Fruit fly (Drosophila melanogaster) whole organism, embryonic: Measurements from ENCODE around the gene CG11726.

Experiments
- ATbp ChIP-seq: fragments of 200-800 bp; sonication (Bioruptor generic); optimal IDR thresholded peaks from 2 replicates; lab custom pipeline; 2017; ENCODE audit warnings: missing biosample characterization, mild to moderate bottlenecking, missing genetic modification characterization, missing genetic modification reagents
- Awh ChIP-seq: fragments of 200-800 bp; sonication (Bioruptor generic); IDR thresholded peaks from 2 replicates; pipeline ENCODE4, ENCODE4 v1.3.6; 2022; ENCODE audit warnings: missing biosample characterization, missing genetic modification characterization
- Bdp1 ChIP-seq: fragments of 200-800 bp; sonication (Bioruptor generic); optimal IDR thresholded peaks from 3 replicates; lab custom pipeline; 2016; ENCODE audit warnings: missing biosample characterization, missing genetic modification characterization
- BtbVII ChIP-seq: fragments of 200-800 bp; sonication (Bioruptor generic); optimal IDR thresholded peaks from 3 replicates; lab custom pipeline; 2017; ENCODE audit warnings: missing biosample characterization, mild to moderate bottlenecking, missing genetic modification characterization
- CG10147 ChIP-seq: fragments of 200-800 bp; sonication (Bioruptor generic); optimal IDR thresholded peaks from 2 replicates; lab custom pipeline; 2019; ENCODE audit warnings: missing biosample characterization, mild to moderate bottlenecking, missing genetic modification characterization, moderate library complexity
- CG10462 ChIP-seq: fragments of 200-800 bp; sonication (Bioruptor generic); optimal IDR thresholded peaks from 2 replicates; lab custom pipeline; 2016; ENCODE audit warnings: missing biosample characterization, missing genetic modification characterization
- CG10654 ChIP-seq: fragments of 200-800 bp; sonication (Bioruptor generic); optimal IDR thresholded peaks from 2 replicates; lab custom pipeline; 2016; ENCODE audit warnings: missing biosample characterization, missing genetic modification characterization
- CG10959 ChIP-seq: fragments of 200-800 bp; sonication (Bioruptor generic); IDR thresholded peaks from 2 replicates; pipeline ENCODE4 v1.3.6; 2022; ENCODE audit warnings: missing biosample characterization, missing genetic modification characterization
- CG11723 ChIP-seq: fragments of 200-800 bp; sonication (Bioruptor generic); optimal IDR thresholded peaks from 2 replicates; lab custom pipeline; 2017; ENCODE audit warnings: missing biosample characterization, mild to moderate bottlenecking, missing genetic modification characterization
- CG12299 ChIP-seq: fragments of 200-800 bp; sonication (Bioruptor generic); optimal IDR thresholded peaks from 2 replicates; lab custom pipeline; 2018; ENCODE audit warnings: missing biosample characterization, mild to moderate bottlenecking, missing genetic modification characterization
- CG13123 ChIP-seq: fragments of 200-800 bp; sonication (Bioruptor generic); optimal IDR thresholded peaks from 2 replicates; lab custom pipeline; 2016; ENCODE audit warnings: missing biosample characterization, missing genetic modification characterization
- CG15073 ChIP-seq: fragments of 200-800 bp; sonication (Bioruptor generic); optimal IDR thresholded peaks from 2 replicates; lab custom pipeline; 2016; ENCODE audit warnings: missing biosample characterization, missing genetic modification characterization
- CG17568 ChIP-seq: fragments of 200-800 bp; sonication (Bioruptor generic); optimal IDR thresholded peaks from 2 replicates; lab custom pipeline; 2018; ENCODE audit warnings: missing biosample characterization, mild to moderate bottlenecking, missing genetic modification characterization, moderate library complexity
- CG1832 ChIP-seq: fragments of 200-800 bp; sonication (Bioruptor generic); optimal IDR thresholded peaks from 2 replicates; lab custom pipeline; 2017; ENCODE audit warnings: missing biosample characterization, mild to moderate bottlenecking, missing genetic modification characterization, inconsistent platforms
- CG34422 ChIP-seq: fragments of 200-800 bp; sonication (Bioruptor generic); IDR thresholded peaks from 3 replicates; pipeline ENCODE4 v1.3.6; 2022; ENCODE audit warnings: missing biosample characterization, missing genetic modification characterization
- CG4820 ChIP-seq: fragments of 200-800 bp; sonication (Bioruptor generic); optimal IDR thresholded peaks from 3 replicates; lab custom pipeline; 2016; ENCODE audit warnings: missing biosample characterization, missing genetic modification characterization
- CG7839 ChIP-seq: fragments of 200-800 bp; sonication (Bioruptor generic); optimal IDR thresholded peaks from 3 replicates; lab custom pipeline; 2018; ENCODE audit warnings: missing biosample characterization, mild to moderate bottlenecking, missing genetic modification characterization, moderate library complexity
- CG8924 ChIP-seq: fragments of 200-800 bp; optimal IDR thresholded peaks from 3 replicates; lab custom pipeline; 2019; ENCODE audit warnings: missing biosample characterization, mild to moderate bottlenecking, missing genetic modification characterization, moderate library complexity
- Camta ChIP-seq: fragments of 200-800 bp; sonication (Bioruptor generic); optimal IDR thresholded peaks from 2 replicates; lab custom pipeline; 2016; ENCODE audit warnings: missing biosample characterization, missing genetic modification characterization
- D19A ChIP-seq: fragments of 200-800 bp; optimal IDR thresholded peaks from 3 replicates; lab custom pipeline; 2019; ENCODE audit warnings: missing biosample characterization, mild to moderate bottlenecking, missing genetic modification characterization, moderate library complexity
- ERR ChIP-seq: fragments of 200-800 bp; sonication (Bioruptor generic); optimal IDR thresholded peaks from 2 replicates; lab custom pipeline; 2016; ENCODE audit warnings: missing biosample characterization, missing genetic modification characterization
- Gsc ChIP-seq: fragments of 200-800 bp; sonication (Bioruptor generic); IDR thresholded peaks from 2 replicates; pipeline ENCODE4 v1.3.6; 2022; ENCODE audit warnings: missing biosample characterization, missing genetic modification characterization
- Hsf ChIP-seq: fragments of 200-800 bp; sonication (Bioruptor generic); optimal IDR thresholded peaks from 3 replicates; lab custom pipeline; 2016; ENCODE audit warnings: missing biosample characterization, missing genetic modification characterization
- MTF-1 ChIP-seq: fragments of 200-800 bp; sonication (Bioruptor generic); optimal IDR thresholded peaks from 2 replicates; lab custom pipeline; 2018; ENCODE audit warnings: missing biosample characterization, mild to moderate bottlenecking, missing genetic modification characterization, borderline replicate concordance
- Mrtf ChIP-seq: fragments of 200-800 bp; sonication (Bioruptor generic); IDR thresholded peaks from 3 replicates; pipeline ENCODE4 v1.3.6; 2022; ENCODE audit warnings: missing biosample characterization, missing genetic modification characterization
- Pdp1 ChIP-seq, 2 experiments: fragments of 200-800 bp; sonication (Bioruptor generic); optimal IDR thresholded peaks; 3 replicates each; lab custom pipeline; 2016; ENCODE audit warnings: missing biosample characterization in 2 of 2, missing genetic modification characterization in 2 of 2, mild to moderate bottlenecking in 1 of 2, moderate library complexity in 1 of 2
- Stat92E ChIP-seq, 3 experiments: fragments of >200 bp in 2 of 3; fragments of 200-800 bp in 1 of 3; sonication (Bioruptor generic) in 1 of 3; optimal IDR thresholded peaks; 2 replicates each; lab custom pipeline; 2017 to 2019; ENCODE audit warnings: missing biosample characterization in 3 of 3, missing genetic modification characterization in 3 of 3, mild to moderate bottlenecking in 1 of 3, moderate library complexity in 1 of 3
- Trl ChIP-seq, 3 experiments: fragments of >200 bp in 2 of 3; fragments of 200-800 bp in 1 of 3; sonication (Bioruptor generic) in 1 of 3; optimal IDR thresholded peaks; 2 replicates in 1 of 3; 3 replicates in 2 of 3; lab custom pipeline; 2016 to 2017; ENCODE audit warnings: missing biosample characterization in 1 of 3, missing genetic modification characterization in 1 of 3
- Xbp1 ChIP-seq: fragments of 200-800 bp; sonication (Bioruptor generic); optimal IDR thresholded peaks from 3 replicates; lab custom pipeline; 2016; ENCODE audit warnings: missing biosample characterization, mild to moderate bottlenecking, missing genetic modification characterization
- ab ChIP-seq: fragments of 200-800 bp; sonication (Bioruptor generic); optimal IDR thresholded peaks from 2 replicates; lab custom pipeline; 2016; ENCODE audit warnings: missing biosample characterization, missing genetic modification characterization
- abd-A ChIP-seq: fragments of 200-800 bp; sonication (Bioruptor generic); optimal IDR thresholded peaks from 3 replicates; lab custom pipeline; 2019; ENCODE audit warnings: missing biosample characterization, mild to moderate bottlenecking, missing genetic modification characterization, moderate library complexity
- bowl ChIP-seq: fragments of 200-800 bp; sonication (Bioruptor generic); IDR thresholded peaks from 2 replicates; pipeline ENCODE4 v1.3.6; 2022; ENCODE audit warnings: missing biosample characterization, missing genetic modification characterization
- dimm ChIP-seq: fragments of 200-800 bp; sonication (Bioruptor generic); IDR thresholded peaks from 2 replicates; pipeline ENCODE4 v1.3.6; 2022; ENCODE audit warnings: missing biosample characterization, missing genetic modification characterization
- fu2 ChIP-seq: fragments of 200-800 bp; sonication (Bioruptor generic); optimal IDR thresholded peaks from 2 replicates; lab custom pipeline; 2016; ENCODE audit warnings: missing biosample characterization, missing genetic modification characterization
- insv ChIP-seq, 2 experiments: fragments of 200-800 bp; sonication (Bioruptor generic); optimal IDR thresholded peaks; 3 replicates each; lab custom pipeline; 2016 to 2018; ENCODE audit warnings: missing biosample characterization in 2 of 2, missing genetic modification characterization in 2 of 2
- kah ChIP-seq: fragments of 200-800 bp; sonication (Bioruptor generic); optimal IDR thresholded peaks from 2 replicates; lab custom pipeline; 2018; ENCODE audit warnings: missing biosample characterization, mild to moderate bottlenecking, missing genetic modification characterization
- lab ChIP-seq: fragments of 200-800 bp; sonication (Bioruptor generic); optimal IDR thresholded peaks from 3 replicates; lab custom pipeline; 2017; ENCODE audit warnings: missing biosample characterization, missing genetic modification characterization, mild to moderate bottlenecking, moderate library complexity, missing genetic modification reagents
- lilli ChIP-seq: fragments of 200-800 bp; sonication (Bioruptor generic); optimal IDR thresholded peaks from 3 replicates; lab custom pipeline; 2016; ENCODE audit warnings: missing biosample characterization, missing genetic modification characterization
- nerfin-1 ChIP-seq: fragments of 200-800 bp; sonication (Bioruptor generic); optimal IDR thresholded peaks from 3 replicates; lab custom pipeline; 2019; ENCODE audit warnings: missing biosample characterization, mild to moderate bottlenecking, missing genetic modification characterization, moderate library complexity
- phol ChIP-seq: fragments of 200-800 bp; sonication (Bioruptor generic); optimal IDR thresholded peaks from 3 replicates; lab custom pipeline; 2018; ENCODE audit warnings: missing biosample characterization, mild to moderate bottlenecking, missing genetic modification characterization, moderate library complexity
- prd ChIP-seq, 3 experiments: fragments of >200 bp in 2 of 3; fragments of 200-800 bp in 1 of 3; sonication (Bioruptor generic) in 1 of 3; optimal IDR thresholded peaks in 2 of 3; IDR thresholded peaks in 1 of 3; 2 replicates in 2 of 3; 3 replicates in 1 of 3; pipeline versions ENCODE4 v1.3.6 to Lab custom; 2017 to 2022; ENCODE audit warnings: missing biosample characterization in 1 of 3, missing genetic modification characterization in 1 of 3
- row ChIP-seq: fragments of 200-800 bp; sonication (Bioruptor generic); IDR thresholded peaks from 3 replicates; pipeline ENCODE4 v1.3.6; 2022; ENCODE audit warnings: missing biosample characterization, missing genetic modification characterization
- sd ChIP-seq: fragments of 200-800 bp; sonication (Bioruptor generic); optimal IDR thresholded peaks from 3 replicates; lab custom pipeline; 2018; ENCODE audit warnings: missing biosample characterization, mild to moderate bottlenecking, missing genetic modification characterization, moderate library complexity
- so ChIP-seq: fragments of 200-800 bp; sonication (Bioruptor generic); IDR thresholded peaks from 3 replicates; pipeline ENCODE4 v1.3.6; 2022; ENCODE audit warnings: missing biosample characterization, missing genetic modification characterization
- stwl ChIP-seq: fragments of 200-800 bp; sonication (Bioruptor generic); optimal IDR thresholded peaks from 3 replicates; lab custom pipeline; 2018; ENCODE audit warnings: missing biosample characterization, mild to moderate bottlenecking, missing genetic modification characterization, moderate library complexity
- zf30C ChIP-seq: fragments of 200-800 bp; sonication (Bioruptor generic); optimal IDR thresholded peaks from 3 replicates; lab custom pipeline; 2018; ENCODE audit warnings: missing biosample characterization, mild to moderate bottlenecking, missing genetic modification characterization

The CG11726 gene

DNA sequence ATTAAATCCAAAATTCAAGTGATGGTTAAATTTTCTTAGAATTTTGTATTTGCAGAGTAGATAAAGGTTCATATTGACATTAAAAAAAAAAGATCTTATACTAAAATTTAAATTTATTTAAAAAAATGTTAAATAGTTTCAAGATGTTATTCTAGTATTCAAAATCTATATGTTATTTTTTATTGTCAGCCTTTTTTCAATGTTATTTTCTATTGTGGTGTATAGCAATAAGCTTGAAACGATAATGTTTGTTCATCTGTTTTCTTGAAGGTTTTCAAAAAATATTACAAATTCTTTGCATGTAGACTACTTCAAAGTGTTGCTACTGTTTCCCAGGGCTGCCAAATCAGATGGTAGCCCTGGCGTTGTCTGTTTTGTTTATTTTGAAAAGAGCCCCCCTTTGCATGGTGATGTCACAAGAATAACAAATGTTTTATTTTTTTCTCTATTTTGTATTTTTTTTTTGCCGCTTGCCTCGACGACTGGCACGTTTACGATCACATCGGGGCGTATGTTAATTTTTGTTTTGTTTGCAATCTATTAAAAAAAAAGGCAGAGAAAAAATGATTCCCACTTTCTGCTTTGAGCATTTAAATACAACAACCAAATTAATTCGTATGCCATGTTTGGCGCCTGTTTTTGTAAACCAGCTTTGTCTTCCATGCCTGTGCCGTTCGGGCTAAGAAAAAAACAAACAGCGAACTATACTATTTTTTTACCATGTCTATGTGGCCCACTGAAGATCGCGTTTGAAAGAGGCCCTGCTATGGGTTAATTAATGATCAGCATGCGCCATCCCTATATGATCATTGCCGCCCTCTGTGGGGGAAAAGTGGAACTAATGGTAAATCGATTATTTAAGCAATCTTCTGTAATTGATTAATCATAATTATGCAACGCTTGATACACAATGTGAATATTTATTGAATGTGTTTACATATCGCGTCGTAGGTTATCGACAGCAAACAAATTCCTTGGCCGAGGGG is 43.5 kb upstream of the CG11726 start (continued):
- no peak; the same call in 2 of the 3 replicates for TF ChIP-seq CG34422 (GFP tag; lab: Robert Waterston, UW)
- TF ChIP-seq Pdp1 (GFP tag; optimal IDR thresholded peaks at IDR 0.05; lab: Kevin White, UChicago), result peak in 1 of 2 experiments; percentile 76
- TF ChIP-seq Hsf, result peak; percentile 28
- TF ChIP-seq CG17568, result no peak
- peak; percentile 73 for TF ChIP-seq CG7839
- no peak for TF ChIP-seq prd (optimal IDR thresholded peaks at IDR 0.05; lab: Kevin White, UChicago)
- TF ChIP-seq prd (GFP tag; IDR thresholded peaks at IDR 0.05; lab: Robert Waterston, UW), result peak; percentile 50; the same call in 2 of the 3 replicates
- no peak for TF ChIP-seq ATbp
- peak; percentile 54 for TF ChIP-seq nerfin-1
- TF ChIP-seq fu2 (GFP tag; lab: Kevin White, UChicago), result peak; percentile 45
- peak; percentile 21 for TF ChIP-seq CG12299
- peak; percentile 33 for TF ChIP-seq lab (GFP tag; lab: Kevin White, UChicago)
- peak; percentile 73 for TF ChIP-seq row (GFP tag; lab: Robert Waterston, UW)
- no peak for TF ChIP-seq CG15073 (GFP tag; lab: Kevin White, UChicago)
- TF ChIP-seq CG4820 (GFP tag; lab: Kevin White, UChicago), result peak; percentile 23
- TF ChIP-seq CG10462, result no peak
- TF ChIP-seq kah, result no peak
- no peak for TF ChIP-seq dimm (GFP tag; lab: Robert Waterston, UW)
- no peak for TF ChIP-seq Gsc (GFP tag; lab: Robert Waterston, UW)
- TF ChIP-seq CG13123 (GFP tag; lab: Kevin White, UChicago), result no peak
- TF ChIP-seq Trl (optimal IDR thresholded peaks at IDR 0.05; lab: Kevin White, UChicago), result no peak
- TF ChIP-seq Trl (GFP tag; optimal IDR thresholded peaks at IDR 0.05; lab: Kevin White, UChicago), result peak; percentile 33
- TF ChIP-seq Bdp1 (GFP tag; lab: Kevin White, UChicago), result no peak
- TF ChIP-seq CG10959, result peak; percentile 64; the same call in 1 of the 2 replicates
- TF ChIP-seq MTF-1 (GFP tag; lab: Kevin White, UChicago), result peak; percentile 24
- TF ChIP-seq stwl (tag; lab: Kevin White, UChicago), result peak; percentile 52
- no peak for TF ChIP-seq ab (GFP tag; lab: Kevin White, UChicago)
- no peak for TF ChIP-seq BtbVII (GFP tag; lab: Kevin White, UChicago)
- peak; percentile 57 for TF ChIP-seq Xbp1 (GFP tag; lab: Kevin White, UChicago)
- TF ChIP-seq lilli (GFP tag; lab: Kevin White, UChicago), result peak; percentile 62
- peak; percentile 75 for TF ChIP-seq CG8924 (tag; lab: Kevin White, UChicago)
- no peak for TF ChIP-seq ERR (GFP tag; lab: Kevin White, UChicago)
- TF ChIP-seq D19A (tag; lab: Kevin White, UChicago), result peak; percentile 44
- TF ChIP-seq Mrtf (GFP tag; lab: Robert Waterston, UW), result peak; percentile 66; the same call in 2 of the 3 replicates
- TF ChIP-seq zf30C (GFP tag; lab: Kevin White, UChicago), result peak; percentile 57
- TF ChIP-seq CG10654 (GFP tag; lab: Kevin White, UChicago), result no peak
- no peak for TF ChIP-seq CG11723 (GFP tag; lab: Kevin White, UChicago)
- TF ChIP-seq bowl (GFP tag; lab: Robert Waterston, UW), result no peak
- TF ChIP-seq CG10147 (GFP tag; lab: Kevin White, UChicago), result peak; percentile 62
- TF ChIP-seq so (GFP tag; lab: Robert Waterston, UW), result 0 out of 3 replicates have a peak, but pooled peaks have one; percentile 5
- no peak for TF ChIP-seq insv (GFP tag; optimal IDR thresholded peaks at IDR 0.05; lab: Kevin White, UChicago)
- TF ChIP-seq CG1832 (GFP tag; lab: Kevin White, UChicago), result no peak
- peak; percentile 58 for TF ChIP-seq sd (tag; lab: Kevin White, UChicago)
- TF ChIP-seq Camta, result no peak
- TF ChIP-seq phol, result peak; percentile 80
- peak; percentile 52; the same call in 1 of the 2 replicates for TF ChIP-seq Awh (GFP tag; lab: Robert Waterston, UW)
- TF ChIP-seq Stat92E (GFP tag; optimal IDR thresholded peaks at IDR 0.05; lab: Kevin White, UChicago), result no peak
- TF ChIP-seq abd-A (tag; lab: Kevin White, UChicago), result peak; percentile 90
